Fruit fly (Drosophila melanogaster) whole organism, embryonic: Measurements from ENCODE around the gene CG32271.
A peak's percentile ranks its signal among the peaks of the same experiment; 100 is the strongest.

ENCODE experiments used
- BEAF-32 ChIP-seq: fragments of 200-800 bp; sonication (Bioruptor generic); optimal IDR thresholded peaks from 3 replicates; lab custom pipeline; 2017; ENCODE audit warnings: missing biosample characterization, missing genetic modification characterization, mild to moderate bottlenecking, moderate library complexity, missing genetic modification reagents
- CG10321 ChIP-seq: fragments of 200-800 bp; sonication (Bioruptor generic); IDR thresholded peaks from 2 replicates; pipeline ENCODE4 v1.3.6; 2022; ENCODE audit warnings: missing biosample characterization, missing genetic modification characterization
- CG10979 ChIP-seq: fragments of 200-800 bp; sonication (Bioruptor generic); optimal IDR thresholded peaks from 2 replicates; lab custom pipeline; 2018; ENCODE audit warnings: missing biosample characterization, mild to moderate bottlenecking, missing genetic modification characterization, moderate library complexity
- CG12659 ChIP-seq: fragments of 200-800 bp; sonication (Bioruptor generic); optimal IDR thresholded peaks from 3 replicates; lab custom pipeline; 2017; ENCODE audit warnings: mild to moderate bottlenecking, missing biosample characterization, missing genetic modification reagents, missing genetic modification characterization
- CG13123 ChIP-seq: fragments of 200-800 bp; sonication (Bioruptor generic); optimal IDR thresholded peaks from 2 replicates; lab custom pipeline; 2016; ENCODE audit warnings: missing biosample characterization, missing genetic modification characterization
- CG13296 ChIP-seq: fragments of 200-800 bp; sonication (Bioruptor generic); optimal IDR thresholded peaks from 3 replicates; lab custom pipeline; 2018; ENCODE audit warnings: missing biosample characterization, mild to moderate bottlenecking, missing genetic modification characterization
- CG13775 ChIP-seq: fragments of 200-800 bp; sonication (Bioruptor generic); optimal IDR thresholded peaks from 3 replicates; lab custom pipeline; 2017; ENCODE audit warnings: missing biosample characterization, mild to moderate bottlenecking, missing genetic modification characterization
- CG15269 ChIP-seq: fragments of 200-800 bp; sonication (Bioruptor generic); optimal IDR thresholded peaks from 2 replicates; lab custom pipeline; 2018; ENCODE audit warnings: missing biosample characterization, mild to moderate bottlenecking, missing genetic modification characterization, moderate library complexity
- CG15514 ChIP-seq: fragments of 200-800 bp; sonication (Bioruptor generic); optimal IDR thresholded peaks from 3 replicates; lab custom pipeline; 2017; ENCODE audit warnings: missing biosample characterization, missing genetic modification characterization, mild to moderate bottlenecking, moderate library complexity, missing genetic modification reagents
- CG17328 ChIP-seq: fragments of 200-800 bp; sonication (Bioruptor generic); IDR thresholded peaks from 2 replicates; pipeline ENCODE4 v1.3.6; 2022; ENCODE audit warnings: missing biosample characterization, missing genetic modification characterization
- CG17385 ChIP-seq: fragments of 200-800 bp; sonication (Bioruptor generic); optimal IDR thresholded peaks from 3 replicates; lab custom pipeline; 2018; ENCODE audit warnings: missing biosample characterization, mild to moderate bottlenecking, missing genetic modification characterization
- CG17612 ChIP-seq: fragments of 200-800 bp; sonication (Bioruptor generic); IDR thresholded peaks from 2 replicates; pipeline ENCODE4 v1.3.6; 2022; ENCODE audit warnings: missing biosample characterization, missing genetic modification characterization
- CG17829 ChIP-seq: fragments of 200-800 bp; optimal IDR thresholded peaks from 2 replicates; lab custom pipeline; 2019; ENCODE audit warnings: missing biosample characterization, mild to moderate bottlenecking, missing genetic modification characterization, moderate library complexity
- CG4820 ChIP-seq: fragments of 200-800 bp; sonication (Bioruptor generic); optimal IDR thresholded peaks from 3 replicates; lab custom pipeline; 2016; ENCODE audit warnings: missing biosample characterization, missing genetic modification characterization
- CG4854 ChIP-seq: fragments of 200-800 bp; sonication (Bioruptor generic); optimal IDR thresholded peaks from 2 replicates; lab custom pipeline; 2016; ENCODE audit warnings: missing biosample characterization, missing genetic modification characterization, inconsistent platforms
- CG7786 ChIP-seq: fragments of 200-800 bp; sonication (Bioruptor generic); optimal IDR thresholded peaks from 2 replicates; lab custom pipeline; 2016; ENCODE audit warnings: missing biosample characterization, missing genetic modification characterization
- CG9876 ChIP-seq: fragments of 200-800 bp; sonication (Bioruptor generic); optimal IDR thresholded peaks from 2 replicates; lab custom pipeline; 2016; ENCODE audit warnings: missing biosample characterization, missing genetic modification characterization
- Chrac-16 ChIP-seq: fragments of 200-800 bp; sonication (Bioruptor generic); optimal IDR thresholded peaks from 3 replicates; lab custom pipeline; 2016; ENCODE audit warnings: missing biosample characterization, missing genetic modification characterization
- Dref ChIP-seq: fragments of 200-800 bp; sonication (Bioruptor generic); IDR thresholded peaks from 2 replicates; pipeline ENCODE4 v1.3.6; 2022; ENCODE audit warnings: missing biosample characterization, missing genetic modification characterization
- Ets97D ChIP-seq: fragments of 200-800 bp; sonication (Bioruptor generic); optimal IDR thresholded peaks from 3 replicates; lab custom pipeline; 2016; ENCODE audit warnings: missing biosample characterization, missing genetic modification characterization
- Gug ChIP-seq: fragments of 200-800 bp; sonication (Bioruptor generic); IDR thresholded peaks from 4 replicates; pipeline ENCODE4 v1.3.6; 2022; ENCODE audit warnings: missing biosample characterization, missing genetic modification characterization
- HLHmδ ChIP-seq: fragments of 200-800 bp; sonication (Bioruptor generic); optimal IDR thresholded peaks from 2 replicates; lab custom pipeline; 2018; ENCODE audit warnings: missing biosample characterization, mild to moderate bottlenecking, missing genetic modification characterization, moderate library complexity
- Hr39 ChIP-seq: fragments of >200 bp; optimal IDR thresholded peaks from 2 replicates; lab custom pipeline; 2017
- MESR4 ChIP-seq: fragments of 200-800 bp; sonication (Bioruptor generic); optimal IDR thresholded peaks from 2 replicates; lab custom pipeline; 2018; ENCODE audit warnings: missing biosample characterization, mild to moderate bottlenecking, missing genetic modification characterization, moderate library complexity
- Max ChIP-seq: fragments of 200-800 bp; sonication (Bioruptor generic); optimal IDR thresholded peaks from 2 replicates; lab custom pipeline; 2016; ENCODE audit warnings: missing biosample characterization, mild to moderate bottlenecking, missing genetic modification characterization
- PHDP ChIP-seq: fragments of 200-800 bp; sonication (Bioruptor generic); optimal IDR thresholded peaks from 3 replicates; lab custom pipeline; 2018; ENCODE audit warnings: missing biosample characterization, mild to moderate bottlenecking, missing genetic modification characterization, moderate library complexity
- Pdp1 ChIP-seq, 2 experiments: fragments of 200-800 bp; sonication (Bioruptor generic); optimal IDR thresholded peaks; 3 replicates each; lab custom pipeline; 2016; ENCODE audit warnings: missing biosample characterization in 2 of 2, missing genetic modification characterization in 2 of 2, mild to moderate bottlenecking in 1 of 2, moderate library complexity in 1 of 2
- Ravus ChIP-seq: fragments of 200-800 bp; sonication (Bioruptor generic); IDR thresholded peaks from 2 replicates; pipeline ENCODE4 v1.3.6; 2022; ENCODE audit warnings: missing biosample characterization, missing genetic modification characterization
- Usf ChIP-seq: fragments of 200-800 bp; sonication (Bioruptor generic); optimal IDR thresholded peaks from 2 replicates; lab custom pipeline; 2017; ENCODE audit warnings: missing genotype, missing biosample characterization, missing genetic modification characterization
- amos ChIP-seq: fragments of 200-800 bp; sonication (Bioruptor generic); IDR thresholded peaks from 2 replicates; pipeline ENCODE4 v1.3.6; 2022; ENCODE audit warnings: missing biosample characterization, missing genetic modification characterization; ENCODE audit not compliant: partially characterized antibody
- bab2 ChIP-seq: fragments of 200-800 bp; sonication (Bioruptor generic); optimal IDR thresholded peaks from 2 replicates; lab custom pipeline; 2016; ENCODE audit warnings: missing biosample characterization, missing genetic modification characterization
- cato ChIP-seq: fragments of 200-800 bp; sonication (Bioruptor generic); optimal IDR thresholded peaks from 2 replicates; lab custom pipeline; 2016; ENCODE audit warnings: missing biosample characterization, missing genetic modification characterization, borderline replicate concordance
- ci ChIP-seq: fragments of 200-800 bp; sonication (Bioruptor generic); IDR thresholded peaks from 3 replicates; pipeline ENCODE4 v1.3.6; 2022; ENCODE audit warnings: missing biosample characterization, missing genetic modification characterization
- cwo ChIP-seq: fragments of 200-800 bp; sonication (Bioruptor generic); optimal IDR thresholded peaks from 3 replicates; lab custom pipeline; 2017; ENCODE audit warnings: missing biosample characterization, missing genetic modification characterization, mild to moderate bottlenecking, moderate library complexity, missing genetic modification reagents
- en ChIP-seq: fragments of 200-800 bp; sonication (Bioruptor generic); optimal IDR thresholded peaks from 2 replicates; lab custom pipeline; 2016; ENCODE audit warnings: missing biosample characterization, missing genetic modification characterization
- gcm ChIP-seq: fragments of 200-800 bp; sonication (Bioruptor generic); optimal IDR thresholded peaks from 2 replicates; lab custom pipeline; 2019; ENCODE audit warnings: missing biosample characterization, mild to moderate bottlenecking, missing genetic modification characterization, moderate library complexity
- hbn ChIP-seq: fragments of 200-800 bp; sonication (Bioruptor generic); IDR thresholded peaks from 2 replicates; pipeline ENCODE4 v1.3.6; 2022; ENCODE audit warnings: missing biosample characterization, missing genetic modification characterization; ENCODE audit not compliant: partially characterized antibody
- ind ChIP-seq: fragments of 200-800 bp; sonication (Bioruptor generic); optimal IDR thresholded peaks from 3 replicates; lab custom pipeline; 2016; ENCODE audit warnings: missing biosample characterization, missing genetic modification characterization
- jumu ChIP-seq: fragments of 200-800 bp; sonication (Bioruptor generic); optimal IDR thresholded peaks from 3 replicates; lab custom pipeline; 2016; ENCODE audit warnings: missing biosample characterization, missing genetic modification characterization
- knrl ChIP-seq: fragments of 200-800 bp; sonication (Bioruptor generic); IDR thresholded peaks from 3 replicates; pipeline ENCODE4 v1.3.6; 2022; ENCODE audit warnings: missing biosample characterization, missing genetic modification characterization; ENCODE audit not compliant: partially characterized antibody
- pros ChIP-seq: fragments of 200-800 bp; sonication (Bioruptor generic); optimal IDR thresholded peaks from 3 replicates; lab custom pipeline; 2019; ENCODE audit warnings: missing biosample characterization, mild to moderate bottlenecking, missing genetic modification characterization, moderate library complexity
- pzg ChIP-seq: fragments of 200-800 bp; sonication (Bioruptor generic); optimal IDR thresholded peaks from 3 replicates; lab custom pipeline; 2018; ENCODE audit warnings: missing biosample characterization, mild to moderate bottlenecking, missing genetic modification characterization, moderate library complexity
- sens-2 ChIP-seq: fragments of 200-800 bp; sonication (Bioruptor generic); IDR thresholded peaks from 2 replicates; pipeline ENCODE4 v1.3.6; 2022; ENCODE audit warnings: missing biosample characterization, missing genetic modification characterization
- stwl ChIP-seq: fragments of 200-800 bp; sonication (Bioruptor generic); optimal IDR thresholded peaks from 3 replicates; lab custom pipeline; 2018; ENCODE audit warnings: missing biosample characterization, mild to moderate bottlenecking, missing genetic modification characterization, moderate library complexity
- trh ChIP-seq: fragments of 200-800 bp; sonication (Bioruptor generic); optimal IDR thresholded peaks from 2 replicates; lab custom pipeline; 2016; ENCODE audit warnings: missing biosample characterization, missing genetic modification characterization
- unpg ChIP-seq: fragments of 200-800 bp; sonication (Bioruptor generic); optimal IDR thresholded peaks from 3 replicates; lab custom pipeline; 2018; ENCODE audit warnings: missing biosample characterization, mild to moderate bottlenecking, missing genetic modification characterization, moderate library complexity
- vfl ChIP-seq: fragments of 200-800 bp; sonication (Bioruptor generic); optimal IDR thresholded peaks from 2 replicates; lab custom pipeline; 2016; ENCODE audit warnings: missing biosample characterization, missing genetic modification characterization
- zen ChIP-seq: fragments of 200-800 bp; sonication (Bioruptor generic); optimal IDR thresholded peaks from 3 replicates; lab custom pipeline; 2018; ENCODE audit warnings: missing biosample characterization, mild to moderate bottlenecking, missing genetic modification characterization, moderate library complexity
- zfh2 ChIP-seq: fragments of 200-800 bp; sonication (Bioruptor generic); optimal IDR thresholded peaks from 2 replicates; lab custom pipeline; 2016; ENCODE audit warnings: missing biosample characterization, missing genetic modification characterization

Gene CG32271

DNA sequence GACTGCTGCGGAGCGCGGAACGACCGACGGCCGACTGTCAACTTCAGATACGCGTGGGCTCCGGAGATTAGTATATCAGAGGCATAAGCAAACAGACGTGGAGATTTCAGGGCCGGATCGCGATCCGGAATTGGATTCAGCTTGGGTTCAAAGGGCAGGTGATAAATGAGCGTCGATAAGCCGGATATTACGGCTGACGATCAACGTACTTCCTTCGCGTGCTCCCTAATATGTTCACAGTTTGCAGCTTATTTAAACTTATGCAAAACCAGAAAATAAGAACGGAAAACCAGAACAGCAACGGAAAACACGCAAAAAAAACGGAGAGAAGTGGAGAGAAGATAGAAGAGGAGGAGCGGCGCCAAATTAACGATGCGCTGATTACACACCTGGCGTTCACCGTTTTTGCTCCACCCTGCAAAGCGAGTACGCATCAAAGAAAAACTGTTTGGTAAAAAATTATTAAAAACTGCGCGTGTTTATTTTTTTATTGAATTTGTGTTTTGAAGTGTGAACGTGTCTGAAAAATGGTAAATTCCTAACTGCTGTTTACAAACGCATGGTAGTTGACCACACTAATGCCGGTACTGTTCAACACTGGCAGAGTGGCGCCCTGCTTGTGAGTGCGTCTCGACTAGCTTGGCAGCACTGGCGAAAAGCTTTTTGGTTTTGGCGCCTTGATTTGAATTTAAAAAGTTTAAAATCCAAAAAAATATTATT, 36.2 kb upstream of the CG32271 start, which contains the start of gene CG17746 (continued):
- TF ChIP-seq stwl (tag; lab: Kevin White, UChicago) (peak; percentile 100), amos (peak; percentile 64; the same call in 1 of the 2 replicates), Dref (GFP tag; lab: Robert Waterston, UW) (peak; percentile 45; the same call in 1 of the 2 replicates), CG12659 (GFP tag; lab: Kevin White, UChicago) (peak; percentile 75), unpg (no peak), vfl (GFP tag; lab: Kevin White, UChicago) (peak; percentile 59), cato (no peak), gcm (GFP tag; lab: Kevin White, UChicago) (no peak), Ravus (GFP tag; lab: Robert Waterston, UW) (no peak), sens-2 (no peak), BEAF-32 (GFP tag; lab: Kevin White, UChicago) (peak; percentile 48), Pdp1 (GFP tag; optimal IDR thresholded peaks at IDR 0.05; lab: Kevin White, UChicago) (peak in 1 of 2 experiments; percentile 63), en (GFP tag; lab: Kevin White, UChicago) (no peak), zfh2 (peak; percentile 54), jumu (GFP tag; lab: Kevin White, UChicago) (peak; percentile 33), CG15269 (tag; lab: Kevin White, UChicago) (no peak), CG17385 (GFP tag; lab: Kevin White, UChicago) (no peak), CG15514 (GFP tag; lab: Kevin White, UChicago) (peak; percentile 86), CG10979 (tag; lab: Kevin White, UChicago) (no peak), Ets97D (GFP tag; lab: Kevin White, UChicago) (peak; percentile 90), CG7786 (GFP tag; lab: Kevin White, UChicago) (peak; percentile 27), CG9876 (GFP tag; lab: Kevin White, UChicago) (peak; percentile 47), CG17328 (GFP tag; lab: Robert Waterston, UW) (no peak), CG10321 (GFP tag; lab: Robert Waterston, UW) (no peak), pros (GFP tag; lab: Kevin White, UChicago) (no peak), Chrac-16 (GFP tag; lab: Kevin White, UChicago) (peak; percentile 28), CG13775 (GFP tag; lab: Kevin White, UChicago) (peak; percentile 6), cwo (no peak), CG4854 (peak; percentile 42), ci (GFP tag; lab: Robert Waterston, UW) (peak; percentile 30; the same call in 2 of the 3 replicates), CG13296 (GFP tag; lab: Kevin White, UChicago) (no peak), trh (GFP tag; lab: Kevin White, UChicago) (no peak), Hr39 (no peak), PHDP (tag; lab: Kevin White, UChicago) (no peak), Usf (GFP tag; lab: Kevin White, UChicago) (no peak), Gug (GFP tag; lab: Robert Waterston, UW) (no peak), CG17612 (GFP tag; lab: Robert Waterston, UW) (no peak), Max (GFP tag; lab: Kevin White, UChicago) (peak; percentile 41), CG17829 (peak; percentile 54), knrl (GFP tag; lab: Robert Waterston, UW) (peak; percentile 43; the same call in 1 of the 3 replicates), hbn (GFP tag; lab: Robert Waterston, UW) (0 out of 2 replicates have a peak, but pooled peaks have one; percentile 32), ind (GFP tag; lab: Kevin White, UChicago) (peak; percentile 0), MESR4 (GFP tag; lab: Kevin White, UChicago) (peak; percentile 74), zen (tag; lab: Kevin White, UChicago) (peak; percentile 21), HLHmδ (GFP tag; lab: Kevin White, UChicago) (peak; percentile 36), bab2 (peak; percentile 58), CG13123 (peak; percentile 39), pzg (peak; percentile 99), CG4820 (GFP tag; lab: Kevin White, UChicago) (peak; percentile 15)
